Worm (Caenorhabditis elegans) whole organism, mixed stage, embryonic: Measurements from ENCODE around the gene Y39G8B.13.

Source experiments
- M03D4.4 ChIP-seq: sonication (generic microtip); optimal IDR thresholded peaks from 2 replicates; lab custom pipeline; 2017; ENCODE audit warnings: mild to moderate bottlenecking, missing genetic modification characterization, missing compliant biosample characterization
- bed-3 ChIP-seq: fragments of 200-800 bp; sonication (Bioruptor generic); optimal IDR thresholded peaks from 3 replicates; lab custom pipeline; 2018; ENCODE audit warnings: mild to moderate bottlenecking, missing genetic modification characterization, moderate library complexity, missing compliant biosample characterization
- blmp-1 ChIP-seq: fragments of 150-350 bp; optimal IDR thresholded peaks from 2 replicates; lab custom pipeline; 2014; ENCODE audit warnings: missing biosample characterization, missing genetic modification characterization
- ceh-39 ChIP-seq: fragments of 150-350 bp; optimal IDR thresholded peaks from 2 replicates; lab custom pipeline; 2014; ENCODE audit warnings: missing biosample characterization, missing genetic modification characterization
- ceh-43 ChIP-seq: fragments of 200-800 bp; sonication (Bioruptor generic); optimal IDR thresholded peaks from 2 replicates; lab custom pipeline; 2018; ENCODE audit warnings: mild to moderate bottlenecking, missing genetic modification characterization, moderate library complexity, missing compliant biosample characterization
- ceh-83 ChIP-seq: fragments of 200-800 bp; sonication (Bioruptor generic); optimal IDR thresholded peaks from 2 replicates; lab custom pipeline; 2018; ENCODE audit warnings: mild to moderate bottlenecking, missing genetic modification characterization, missing compliant biosample characterization
- ces-1 ChIP-seq: fragments of 150-350 bp; optimal IDR thresholded peaks from 2 replicates; lab custom pipeline; 2014; ENCODE audit warnings: missing biosample characterization, missing genetic modification reagents, missing genetic modification characterization
- cnd-1 ChIP-seq: fragments of 200-800 bp; sonication (Bioruptor generic); optimal IDR thresholded peaks from 2 replicates; lab custom pipeline; 2018; ENCODE audit warnings: mild to moderate bottlenecking, missing genetic modification characterization, missing compliant biosample characterization
- drap-1 ChIP-seq: fragments of 200-800 bp; sonication (Bioruptor generic); optimal IDR thresholded peaks from 3 replicates; lab custom pipeline; 2018; ENCODE audit warnings: mild to moderate bottlenecking, missing genetic modification characterization, missing compliant biosample characterization
- flh-1 ChIP-seq: fragments of 200-800 bp; sonication (Bioruptor generic); optimal IDR thresholded peaks from 2 replicates; lab custom pipeline; 2018; ENCODE audit warnings: mild to moderate bottlenecking, missing genetic modification characterization, moderate library complexity, missing compliant biosample characterization
- hlh-1 ChIP-seq: fragments of 150-350 bp; optimal IDR thresholded peaks from 2 replicates; lab custom pipeline; 2014; ENCODE audit warnings: missing biosample characterization, missing genetic modification reagents, missing genetic modification characterization
- lin-13 ChIP-seq: fragments of 150-350 bp; optimal IDR thresholded peaks from 2 replicates; lab custom pipeline; 2014; ENCODE audit warnings: missing biosample characterization, missing genetic modification characterization
- lin-32 ChIP-seq: fragments of 200-800 bp; sonication (Bioruptor generic); optimal IDR thresholded peaks from 2 replicates; lab custom pipeline; 2018; ENCODE audit warnings: mild to moderate bottlenecking, missing genetic modification characterization, missing compliant biosample characterization
- lsy-2 ChIP-seq: fragments of 150-350 bp; optimal IDR thresholded peaks from 2 replicates; lab custom pipeline; 2014; ENCODE audit warnings: missing biosample characterization, missing genetic modification characterization
- mab-5 ChIP-seq: fragments of 150-350 bp; optimal IDR thresholded peaks from 2 replicates; lab custom pipeline; 2014; ENCODE audit warnings: missing biosample characterization, missing genetic modification characterization
- mep-1 ChIP-seq: fragments of 150-350 bp; optimal IDR thresholded peaks from 2 replicates; lab custom pipeline; 2017; ENCODE audit warnings: missing biosample characterization, missing genetic modification reagents, missing genetic modification characterization, inconsistent platforms
- mls-2 ChIP-seq: sonication (generic microtip); optimal IDR thresholded peaks from 2 replicates; lab custom pipeline; 2016; ENCODE audit warnings: mild to moderate bottlenecking, missing genetic modification characterization, moderate library complexity, missing compliant biosample characterization
- nhr-12 ChIP-seq: fragments of 150-350 bp; optimal IDR thresholded peaks from 2 replicates; lab custom pipeline; 2014; ENCODE audit warnings: missing biosample characterization, missing genetic modification characterization
- nhr-2 ChIP-seq: fragments of 150-350 bp; optimal IDR thresholded peaks from 2 replicates; lab custom pipeline; 2014; ENCODE audit warnings: missing biosample characterization, missing genetic modification characterization
- nhr-237 ChIP-seq: fragments of 150-350 bp; optimal IDR thresholded peaks from 2 replicates; lab custom pipeline; 2014; ENCODE audit warnings: missing biosample characterization, missing genetic modification characterization
- nhr-28 ChIP-seq: fragments of 150-350 bp; optimal IDR thresholded peaks from 2 replicates; lab custom pipeline; 2014; ENCODE audit warnings: missing biosample characterization, missing genetic modification characterization
- nhr-76 ChIP-seq: sonication (generic microtip); optimal IDR thresholded peaks from 2 replicates; lab custom pipeline; 2017; ENCODE audit warnings: missing biosample characterization, missing genetic modification characterization
- pha-4 ChIP-seq: fragments of 150-350 bp; optimal IDR thresholded peaks from 2 replicates; lab custom pipeline; 2018; ENCODE audit warnings: missing biosample characterization, missing genetic modification reagents, missing genetic modification characterization
- sem-2 ChIP-seq: fragments of 200-800 bp; sonication (Bioruptor generic); optimal IDR thresholded peaks from 2 replicates; lab custom pipeline; 2018; ENCODE audit warnings: mild to moderate bottlenecking, missing genetic modification characterization, missing compliant biosample characterization
- snpc-4 ChIP-seq: fragments of 150-350 bp; optimal IDR thresholded peaks from 2 replicates; lab custom pipeline; 2014; ENCODE audit warnings: missing biosample characterization, missing genetic modification characterization
- sptf-1 ChIP-seq: sonication (generic microtip); optimal IDR thresholded peaks from 2 replicates; lab custom pipeline; 2017; ENCODE audit warnings: mild to moderate bottlenecking, missing genetic modification characterization, moderate library complexity, missing compliant biosample characterization
- tbx-8 ChIP-seq: fragments of 200-800 bp; sonication (Bioruptor generic); optimal IDR thresholded peaks from 2 replicates; lab custom pipeline; 2018; ENCODE audit warnings: mild to moderate bottlenecking, missing genetic modification characterization, moderate library complexity, missing compliant biosample characterization
- unc-120 ChIP-seq: sonication (generic microtip); optimal IDR thresholded peaks from 2 replicates; lab custom pipeline; 2017; ENCODE audit warnings: missing genetic modification characterization, missing compliant biosample characterization; ENCODE audit not compliant: poor library complexity, severe bottlenecking
- unc-39 ChIP-seq: fragments of 150-350 bp; optimal IDR thresholded peaks from 2 replicates; lab custom pipeline; 2014; ENCODE audit warnings: missing biosample characterization, missing genetic modification characterization
- zip-8 ChIP-seq: fragments of 150-350 bp; optimal IDR thresholded peaks from 2 replicates; lab custom pipeline; 2014; ENCODE audit warnings: missing biosample characterization, missing genetic modification characterization
- ztf-11 ChIP-seq: fragments of 150-350 bp; optimal IDR thresholded peaks from 2 replicates; lab custom pipeline; 2014; ENCODE audit warnings: missing biosample characterization, missing genetic modification characterization

The Y39G8B.13 gene

ce11 chrII:13964325-13964724 is 18.5 kb downstream of the Y39G8B.13 start:
- no peak for TF ChIP-seq tbx-8
- no peak for TF ChIP-seq nhr-12
- TF ChIP-seq nhr-28 (tag; lab: Kevin White, UChicago), result no peak
- no peak for TF ChIP-seq mab-5 (tag; lab: Kevin White, UChicago)
- no peak for TF ChIP-seq lin-32 (GFP tag; lab: Kevin White, UChicago)
- TF ChIP-seq ceh-39 (tag; lab: Kevin White, UChicago), result no peak
- no peak for TF ChIP-seq nhr-2 (tag; lab: Kevin White, UChicago)
- TF ChIP-seq sem-2 (GFP tag; lab: Kevin White, UChicago), result no peak
- no peak for TF ChIP-seq ceh-43 (GFP tag; lab: Kevin White, UChicago)
- no peak for TF ChIP-seq sptf-1 (tag; lab: Kevin White, UChicago)
- no peak for TF ChIP-seq drap-1 (GFP tag; lab: Kevin White, UChicago)
- no peak for TF ChIP-seq pha-4 (tag; lab: Kevin White, UChicago)
- TF ChIP-seq, all 35 proteins: peak for 0

DNA sequence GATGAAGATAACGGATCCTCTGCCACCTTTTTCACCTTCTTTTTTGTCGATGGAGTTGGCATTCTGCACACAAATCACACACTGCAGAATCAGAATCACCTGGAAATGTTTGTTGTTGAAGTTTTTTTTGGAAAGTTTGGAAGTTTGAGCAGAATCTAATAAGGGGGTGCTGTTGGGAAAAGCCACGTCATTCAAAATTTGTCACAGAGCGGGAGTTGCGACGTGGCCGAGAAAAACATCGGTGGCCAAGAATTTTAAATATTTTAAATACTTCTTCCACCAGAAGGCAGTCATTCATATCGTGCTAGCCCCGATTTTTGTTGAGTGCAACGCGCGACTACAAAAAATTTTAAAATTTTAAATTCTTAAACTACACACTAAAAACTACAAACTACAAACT is 20.5 kb downstream of the Y39G8B.13 start, which contains the start of gene rpi-1:
TSS of gene rpi-1 (minus strand) at position 101 of the 400 bp plus-strand sequence.
- TF ChIP-seq tbx-8 (no peak), unc-39 (tag; lab: Kevin White, UChicago) (no peak), nhr-76 (tag; lab: Kevin White, UChicago) (no peak), blmp-1 (tag; lab: Kevin White, UChicago) (no peak), ceh-83 (no peak), unc-120 (tag; lab: Kevin White, UChicago) (no peak), drap-1 (GFP tag; lab: Kevin White, UChicago) (no peak), nhr-12 (no peak), lsy-2 (tag; lab: Kevin White, UChicago) (no peak), ces-1 (GFP tag; lab: Kevin White, UChicago) (no peak), nhr-28 (tag; lab: Kevin White, UChicago) (no peak)

DNA sequence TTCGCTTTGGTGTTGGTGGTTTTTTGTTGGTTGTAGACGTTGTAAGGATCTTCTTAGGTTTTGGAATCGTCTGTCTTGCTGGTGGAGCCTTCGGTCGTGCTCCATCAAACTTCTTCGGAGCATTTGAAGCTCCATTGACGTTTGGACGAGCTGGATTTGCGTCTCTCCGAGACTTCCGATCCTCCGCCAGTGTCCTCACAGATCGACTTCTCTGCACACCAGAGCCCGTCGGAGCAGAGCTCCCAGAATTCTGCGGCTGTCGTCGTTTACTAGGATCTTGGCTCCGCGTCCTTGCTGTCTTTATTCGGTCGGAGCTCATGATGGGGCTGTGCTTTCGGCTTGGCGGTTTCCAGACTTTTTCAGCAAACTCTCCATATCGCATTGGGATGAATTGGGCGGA is 21.3 kb downstream of the Y39G8B.13 start:
- TF ChIP-seq mep-1 (no peak), pha-4 (tag; lab: Kevin White, UChicago) (no peak), unc-120 (tag; lab: Kevin White, UChicago) (no peak), ceh-43 (GFP tag; lab: Kevin White, UChicago) (no peak), nhr-76 (tag; lab: Kevin White, UChicago) (no peak), snpc-4 (tag; lab: Kevin White, UChicago) (no peak), unc-39 (tag; lab: Kevin White, UChicago) (no peak), lsy-2 (tag; lab: Kevin White, UChicago) (no peak), tbx-8 (no peak), zip-8 (tag; lab: Kevin White, UChicago) (no peak), ceh-39 (tag; lab: Kevin White, UChicago) (no peak), sem-2 (GFP tag; lab: Kevin White, UChicago) (no peak), lin-32 (GFP tag; lab: Kevin White, UChicago) (no peak), ztf-11 (tag; lab: Kevin White, UChicago) (no peak), mls-2 (tag; lab: Kevin White, UChicago) (no peak), mab-5 (tag; lab: Kevin White, UChicago) (no peak), bed-3 (GFP tag; lab: Kevin White, UChicago) (no peak), ces-1 (GFP tag; lab: Kevin White, UChicago) (no peak), nhr-237 (tag; lab: Kevin White, UChicago) (no peak)

- TF ChIP-seq nhr-2 (tag; lab: Kevin White, UChicago), result no peak
- no peak for TF ChIP-seq unc-120 (tag; lab: Kevin White, UChicago)
- TF ChIP-seq mls-2 (tag; lab: Kevin White, UChicago), result no peak
- TF ChIP-seq cnd-1 (tag; lab: Kevin White, UChicago), result no peak
- TF ChIP-seq sem-2 (GFP tag; lab: Kevin White, UChicago), result no peak
- no peak for TF ChIP-seq sptf-1 (tag; lab: Kevin White, UChicago)
- TF ChIP-seq lsy-2 (tag; lab: Kevin White, UChicago), result no peak
- no peak for TF ChIP-seq mep-1
- no peak for TF ChIP-seq hlh-1 (tag; lab: Kevin White, UChicago)
Observed at ce11 chrII:13958359-13958758, 24.5 kb downstream of the Y39G8B.13 start.

DNA sequence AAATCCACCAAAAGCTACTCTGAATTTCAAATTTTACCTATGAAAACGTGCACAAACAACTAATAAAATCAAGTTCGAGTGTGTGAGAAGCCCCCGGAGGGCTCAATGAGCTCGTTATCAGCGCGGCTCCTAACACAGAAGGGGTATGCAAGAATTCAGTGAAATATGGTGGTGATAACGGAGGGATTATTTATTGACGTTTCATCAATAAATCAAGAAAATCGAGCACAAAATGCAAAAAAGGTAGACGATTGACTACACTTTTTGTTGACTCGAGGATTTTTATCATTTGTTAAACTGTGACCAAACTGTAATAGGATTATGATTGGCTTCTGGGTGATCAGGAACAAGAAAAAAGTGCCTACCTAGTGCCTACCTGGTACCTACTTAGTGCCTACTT is 25.4 kb downstream of the Y39G8B.13 start, which contains the start of gene zip-3:
TSS of gene zip-3 (minus strand) at position 21 of the 400 bp plus-strand sequence.
- TF ChIP-seq ces-1 (GFP tag; lab: Kevin White, UChicago) (no peak), blmp-1 (tag; lab: Kevin White, UChicago) (no peak), sem-2 (GFP tag; lab: Kevin White, UChicago) (no peak), flh-1 (GFP tag; lab: Kevin White, UChicago) (no peak), sptf-1 (tag; lab: Kevin White, UChicago) (no peak), nhr-2 (tag; lab: Kevin White, UChicago) (no peak), lsy-2 (tag; lab: Kevin White, UChicago) (no peak), cnd-1 (tag; lab: Kevin White, UChicago) (no peak), lin-13 (tag; lab: Kevin White, UChicago) (no peak), ztf-11 (tag; lab: Kevin White, UChicago) (no peak), M03D4.4 (tag; lab: Kevin White, UChicago) (no peak), ceh-39 (tag; lab: Kevin White, UChicago) (no peak), unc-39 (tag; lab: Kevin White, UChicago) (no peak), mls-2 (tag; lab: Kevin White, UChicago) (no peak), nhr-76 (tag; lab: Kevin White, UChicago) (no peak), bed-3 (GFP tag; lab: Kevin White, UChicago) (no peak), nhr-237 (tag; lab: Kevin White, UChicago) (no peak)
